Worm (Caenorhabditis elegans): ENCODE measurements around the gene vit-4.

DNA sequence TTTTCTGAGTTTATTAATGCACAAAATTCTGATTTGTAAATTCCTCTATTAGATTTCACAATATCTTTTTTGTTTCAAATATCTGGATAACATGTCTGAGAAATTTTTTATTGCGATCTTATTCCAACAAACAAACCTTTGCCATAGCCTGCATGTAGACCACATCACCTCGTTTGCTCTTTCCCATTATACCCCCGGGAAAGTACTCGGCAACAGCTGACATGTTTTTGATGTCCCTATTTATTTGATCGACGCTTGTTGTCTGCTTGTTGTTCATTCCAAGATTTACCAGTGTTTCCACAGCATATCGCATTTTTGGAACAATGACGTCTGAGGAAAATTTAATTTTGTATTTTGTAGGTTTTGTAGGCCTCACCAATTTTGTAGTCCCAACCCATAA lies 36.1 kb upstream of the vit-4 start:
- TF ChIP-seq dao-5 (tag; optimal IDR thresholded peaks at IDR 0.05) (no peak), W03F9.2 (tag; optimal IDR thresholded peaks at IDR 0.05) (no peak), him-1 (tag; optimal IDR thresholded peaks at IDR 0.05) (no peak)

Measured in whole organism, L4/young adult.